Fruit fly (Drosophila melanogaster): ENCODE results near the gene CG15478.

The CG15478 gene

dm6 chrX:7692740-7693064 is 25.0 kb downstream of the CG15478 start (continued):
- TF ChIP-seq insv (GFP tag; optimal IDR thresholded peaks at IDR 0.05) (no peak), Nf-YC (tag; optimal IDR thresholded peaks at IDR 0.05) (no peak), wek (GFP tag; optimal IDR thresholded peaks at IDR 0.05) (no peak), az2 (GFP tag; optimal IDR thresholded peaks at IDR 0.05) (peak; percentile 54), CG4282 (GFP tag; optimal IDR thresholded peaks at IDR 0.05) (no peak), CG10979 (tag; optimal IDR thresholded peaks at IDR 0.05) (peak; percentile 68), CG7839 (tag; optimal IDR thresholded peaks at IDR 0.05) (peak; percentile 88), bab2 (GFP tag; optimal IDR thresholded peaks at IDR 0.05) (peak; percentile 66), Jarid2 (GFP tag; optimal IDR thresholded peaks at IDR 0.05) (no peak), NFAT (GFP tag; IDR thresholded peaks at IDR 0.05) (peak; percentile 63), CG10267 (tag; optimal IDR thresholded peaks at IDR 0.05) (peak; percentile 31), CrebB (tag; optimal IDR thresholded peaks at IDR 0.05) (peak; percentile 34), Deaf1 (tag; optimal IDR thresholded peaks at IDR 0.05) (peak; percentile 28), tap (tag; optimal IDR thresholded peaks at IDR 0.05) (peak; percentile 48), CG11398 (GFP tag; optimal IDR thresholded peaks at IDR 0.05) (peak; percentile 33), unc-4 (GFP tag; IDR thresholded peaks at IDR 0.05; ENCODE audit: partially characterized antibody) (0 out of 2 replicates have a peak, but pooled peaks have one; percentile 10), amos (GFP tag; IDR thresholded peaks at IDR 0.05; ENCODE audit: partially characterized antibody) (no peak), B-H2 (GFP tag; optimal IDR thresholded peaks at IDR 0.05) (peak; percentile 42), Sox102F (GFP tag; optimal IDR thresholded peaks at IDR 0.05) (peak; percentile 78), CG18262 (tag; optimal IDR thresholded peaks at IDR 0.05) (peak; percentile 54), CG12236 (GFP tag; optimal IDR thresholded peaks at IDR 0.05) (peak; percentile 34), CG3838 (GFP tag; optimal IDR thresholded peaks at IDR 0.05) (no peak), Med (GFP tag) (peak; percentile 95), CG15073 (GFP tag; optimal IDR thresholded peaks at IDR 0.05) (no peak), oc (tag; optimal IDR thresholded peaks at IDR 0.05) (peak; percentile 77), seq (GFP tag; IDR thresholded peaks at IDR 0.05) (peak; percentile 57; the same call in 1 of the 2 replicates), hth (optimal IDR thresholded peaks at IDR 0.05) (no peak), Lim3 (GFP tag; IDR thresholded peaks at IDR 0.05) (no peak), ara (GFP tag; IDR thresholded peaks at IDR 0.05) (peak; percentile 74; the same call in 1 of the 2 replicates), tin (GFP tag; optimal IDR thresholded peaks at IDR 0.05) (peak; percentile 44), Tbp (GFP tag; optimal IDR thresholded peaks at IDR 0.05) (no peak), Sry-δ (GFP tag; optimal IDR thresholded peaks at IDR 0.05) (peak; percentile 19), HmgZ (tag; optimal IDR thresholded peaks at IDR 0.05) (peak; percentile 60), CG4328 (GFP tag; optimal IDR thresholded peaks at IDR 0.05) (no peak), Hmr (GFP tag; optimal IDR thresholded peaks at IDR 0.05) (peak; percentile 80), cad (GFP tag; optimal IDR thresholded peaks at IDR 0.05) (no peak), aop (GFP tag; IDR thresholded peaks at IDR 0.05) (no peak), Dp (GFP tag; optimal IDR thresholded peaks at IDR 0.05) (no peak), CG31224 (GFP tag; IDR thresholded peaks at IDR 0.05) (peak; percentile 59), CG30020 (tag; optimal IDR thresholded peaks at IDR 0.05) (no peak), stwl (tag; optimal IDR thresholded peaks at IDR 0.05) (no peak), Sry-β (GFP tag; optimal IDR thresholded peaks at IDR 0.05) (no peak), CG6689 (GFP tag; IDR thresholded peaks at IDR 0.05) (peak; percentile 80), CG4360 (GFP tag; IDR thresholded peaks at IDR 0.05) (no peak; the same call in 1 of the 2 replicates), kni (GFP tag; optimal IDR thresholded peaks at IDR 0.05) (no peak), Atf6 (GFP tag; IDR thresholded peaks at IDR 0.05) (peak; percentile 92), Rfx (GFP tag; IDR thresholded peaks at IDR 0.05) (peak; percentile 84), bbx (GFP tag; IDR thresholded peaks at IDR 0.05; ENCODE audit: partially characterized antibody) (no peak), klu (GFP tag; IDR thresholded peaks at IDR 0.05) (0 out of 2 replicates have a peak, but pooled peaks have one; percentile 13), CG1647 (GFP tag; optimal IDR thresholded peaks at IDR 0.05) (peak; percentile 10), maf-S (GFP tag; optimal IDR thresholded peaks at IDR 0.05) (peak; percentile 20), Ptx1 (GFP tag; IDR thresholded peaks at IDR 0.05) (peak; percentile 80)

All from whole organism, embryonic.